Worm (Caenorhabditis elegans) whole organism, L3 larva: ENCODE measurements around the gene str-252.
A peak's percentile ranks its signal among the peaks of the same experiment; 100 is the strongest.

Experiments
- R02D3.7 ChIP-seq: fragments of 150-350 bp; optimal IDR thresholded peaks from 2 replicates; lab custom pipeline; 2014; ENCODE audit warnings: missing biosample characterization, missing genetic modification characterization
- ZK546.5 ChIP-seq: sonication (generic microtip); optimal IDR thresholded peaks from 2 replicates; lab custom pipeline; 2017; ENCODE audit warnings: missing biosample characterization, missing genetic modification characterization
- aly-2 ChIP-seq: fragments of 150-350 bp; optimal IDR thresholded peaks from 2 replicates; lab custom pipeline; 2014; ENCODE audit warnings: missing biosample characterization, missing genetic modification characterization
- ama-1 ChIP-seq: fragments of 150-350 bp; optimal IDR thresholded peaks from 2 replicates; lab custom pipeline; 2018
- ceh-16 ChIP-seq: sonication (generic microtip); optimal IDR thresholded peaks from 2 replicates; lab custom pipeline; 2017; ENCODE audit warnings: missing biosample characterization, missing genetic modification characterization
- ceh-28 ChIP-seq: fragments of 150-350 bp; optimal IDR thresholded peaks from 2 replicates; lab custom pipeline; 2014; ENCODE audit warnings: missing biosample characterization, missing genetic modification reagents, missing genetic modification characterization
- ceh-82 ChIP-seq: fragments of 150-350 bp; optimal IDR thresholded peaks from 2 replicates; lab custom pipeline; 2014; ENCODE audit warnings: missing biosample characterization, missing genetic modification characterization
- ceh-9 ChIP-seq: sonication (generic microtip); optimal IDR thresholded peaks from 2 replicates; lab custom pipeline; 2018; ENCODE audit warnings: missing biosample characterization, missing genetic modification characterization
- egl-27 ChIP-seq: sonication (generic microtip); optimal IDR thresholded peaks from 4 replicates; lab custom pipeline; 2017; ENCODE audit warnings: missing biosample characterization, missing genetic modification reagents, missing genetic modification characterization
- egl-5 ChIP-seq: fragments of 150-350 bp; optimal IDR thresholded peaks from 2 replicates; lab custom pipeline; 2017; ENCODE audit warnings: missing biosample characterization, missing genetic modification reagents, missing genetic modification characterization, inconsistent platforms
- elt-1 ChIP-seq: fragments of 150-350 bp; optimal IDR thresholded peaks from 2 replicates; lab custom pipeline; 2014; ENCODE audit warnings: missing biosample characterization, missing genetic modification characterization
- elt-2 ChIP-seq: sonication (generic microtip); optimal IDR thresholded peaks from 2 replicates; lab custom pipeline; 2016; ENCODE audit warnings: missing genetic modification reagents, mild to moderate bottlenecking, missing genetic modification characterization, missing compliant biosample characterization
- elt-3 ChIP-seq, 3 experiments: fragments of 150-350 bp in 1 of 3; sonication (generic microtip) in 2 of 3; optimal IDR thresholded peaks; 2 replicates in 2 of 3; 4 replicates in 1 of 3; lab custom pipeline; 2014 to 2017; ENCODE audit warnings: missing biosample characterization in 3 of 3, missing genetic modification characterization in 3 of 3
- eor-1 ChIP-seq, 2 experiments: fragments of 150-350 bp; optimal IDR thresholded peaks; 2 replicates each; lab custom pipeline; 2014 to 2018; ENCODE audit warnings: missing biosample characterization in 2 of 2, missing genetic modification characterization in 2 of 2
- fkh-10 ChIP-seq: sonication (generic microtip); optimal IDR thresholded peaks from 2 replicates; lab custom pipeline; 2017; ENCODE audit warnings: missing biosample characterization, missing genetic modification reagents, missing genetic modification characterization
- hmg-11 ChIP-seq: sonication (generic microtip); optimal IDR thresholded peaks from 2 replicates; lab custom pipeline; 2016; ENCODE audit warnings: missing genetic modification characterization, missing compliant biosample characterization
- jun-1 ChIP-seq: fragments of 150-350 bp; optimal IDR thresholded peaks from 2 replicates; lab custom pipeline; 2014; ENCODE audit warnings: missing biosample characterization, missing genetic modification reagents, missing genetic modification characterization
- lin-15B ChIP-seq: fragments of 150-350 bp; optimal IDR thresholded peaks from 2 replicates; lab custom pipeline; 2014; ENCODE audit warnings: missing biosample characterization, missing genetic modification characterization
- lin-39 ChIP-seq: fragments of 150-350 bp; optimal IDR thresholded peaks from 2 replicates; lab custom pipeline; 2018; ENCODE audit warnings: missing biosample characterization, missing genetic modification reagents, missing genetic modification characterization
- mdl-1 ChIP-seq: fragments of 150-350 bp; optimal IDR thresholded peaks from 2 replicates; lab custom pipeline; 2014; ENCODE audit warnings: missing biosample characterization, missing genetic modification characterization
- mml-1 ChIP-seq: fragments of 150-350 bp; sonication (generic microtip); optimal IDR thresholded peaks from 3 replicates; lab custom pipeline; 2014; ENCODE audit warnings: missing biosample characterization, missing genetic modification characterization
- nhr-11 ChIP-seq: fragments of 150-350 bp; optimal IDR thresholded peaks from 2 replicates; lab custom pipeline; 2014; ENCODE audit warnings: missing biosample characterization, missing genetic modification characterization
- nhr-23 ChIP-seq: fragments of 150-350 bp; optimal IDR thresholded peaks from 2 replicates; lab custom pipeline; 2014; ENCODE audit warnings: missing biosample characterization, missing genetic modification reagents, missing genetic modification characterization
- nhr-25 ChIP-seq: sonication (generic microtip); optimal IDR thresholded peaks from 2 replicates; lab custom pipeline; 2017; ENCODE audit warnings: missing biosample characterization, missing genetic modification characterization
- nhr-28 ChIP-seq: fragments of 150-350 bp; optimal IDR thresholded peaks from 2 replicates; lab custom pipeline; 2014; ENCODE audit warnings: missing biosample characterization, missing genetic modification characterization
- nhr-43 ChIP-seq: sonication (generic microtip); optimal IDR thresholded peaks from 2 replicates; lab custom pipeline; 2016; ENCODE audit warnings: mild to moderate bottlenecking, missing genetic modification characterization, missing compliant biosample characterization; ENCODE audit not compliant: poor library complexity, severe bottlenecking
- nhr-67 ChIP-seq: fragments of 150-350 bp; optimal IDR thresholded peaks from 2 replicates; lab custom pipeline; 2014; ENCODE audit warnings: missing biosample characterization, missing genetic modification characterization
- nhr-76 ChIP-seq: fragments of 150-350 bp; sonication (generic microtip); optimal IDR thresholded peaks from 5 replicates; lab custom pipeline; 2014; ENCODE audit warnings: missing biosample characterization, missing genetic modification characterization
- nhr-77 ChIP-seq: fragments of 150-350 bp; optimal IDR thresholded peaks from 2 replicates; lab custom pipeline; 2014; ENCODE audit warnings: missing biosample characterization, missing genetic modification characterization
- pha-4 ChIP-seq: fragments of 150-350 bp; optimal IDR thresholded peaks from 2 replicates; lab custom pipeline; 2014; ENCODE audit warnings: missing biosample characterization, missing genetic modification reagents, missing genetic modification characterization
- sea-2 ChIP-seq: fragments of 150-350 bp; sonication (generic microtip); optimal IDR thresholded peaks from 4 replicates; lab custom pipeline; 2014; ENCODE audit warnings: missing biosample characterization, missing genetic modification reagents, missing genetic modification characterization
- tbx-2 ChIP-seq: sonication (generic microtip); optimal IDR thresholded peaks from 2 replicates; lab custom pipeline; 2016; ENCODE audit warnings: mild to moderate bottlenecking, missing genetic modification characterization, missing compliant biosample characterization
- unc-39 ChIP-seq: sonication (generic microtip); optimal IDR thresholded peaks from 4 replicates; lab custom pipeline; 2017; ENCODE audit warnings: missing biosample characterization, missing genetic modification characterization
- unc-62 ChIP-seq: fragments of 150-350 bp; sonication (generic microtip); optimal IDR thresholded peaks from 4 replicates; lab custom pipeline; 2014; ENCODE audit warnings: missing biosample characterization, missing genetic modification reagents, missing genetic modification characterization
- zag-1 ChIP-seq: fragments of 150-350 bp; optimal IDR thresholded peaks from 2 replicates; lab custom pipeline; 2014; ENCODE audit warnings: missing biosample characterization, missing genetic modification characterization
- ztf-11 ChIP-seq: fragments of 150-350 bp; optimal IDR thresholded peaks from 2 replicates; lab custom pipeline; 2014; ENCODE audit warnings: missing biosample characterization, missing genetic modification characterization
- ztf-4 ChIP-seq: fragments of 150-350 bp; optimal IDR thresholded peaks from 2 replicates; lab custom pipeline; 2014; ENCODE audit warnings: missing biosample characterization, missing genetic modification characterization

str-252 gene

ce11 chrV:13929503-13929902 is 13.2 kb downstream of the str-252 start, which contains the start of gene srxa-13:
Gene srxa-13, plus strand, starts transcription at chrV:13929803.
- TF ChIP-seq nhr-76 (tag; lab: Kevin White, UChicago) (no peak), ceh-28 (no peak), ceh-82 (tag; lab: Kevin White, UChicago) (no peak), nhr-67 (tag; lab: Kevin White, UChicago) (no peak), lin-39 (tag; lab: Kevin White, UChicago) (no peak), pha-4 (tag; lab: Kevin White, UChicago) (no peak), nhr-28 (tag; lab: Kevin White, UChicago) (no peak), elt-1 (tag; lab: Kevin White, UChicago) (no peak), R02D3.7 (tag; lab: Kevin White, UChicago) (no peak), eor-1 (tag; optimal IDR thresholded peaks at IDR 0.05; lab: Kevin White, UChicago) (no peak), elt-3 (tag; optimal IDR thresholded peaks at IDR 0.05; lab: Kevin White, UChicago) (no peak), ztf-4 (tag; lab: Kevin White, UChicago) (no peak)
- TF ChIP-seq, all 47 proteins: peak for 0

- no peak for TF ChIP-seq ztf-11 (tag; lab: Kevin White, UChicago)
- no peak for TF ChIP-seq fkh-10 (GFP tag; lab: Kevin White, UChicago)
- TF ChIP-seq eor-1 (tag; optimal IDR thresholded peaks at IDR 0.05; lab: Kevin White, UChicago): no peak
- no peak for TF ChIP-seq nhr-25 (tag; lab: Kevin White, UChicago)
- no peak for TF ChIP-seq elt-2
- TF ChIP-seq tbx-2: no peak
- no peak for TF ChIP-seq ztf-4 (tag; lab: Kevin White, UChicago)
- TF ChIP-seq sea-2 (GFP tag; lab: Kevin White, UChicago): no peak
Observed at ce11 chrV:13931225-13931624, 14.9 kb downstream of the str-252 start, which contains the start of gene C06B3.16. Gene C06B3.16, plus strand, starts transcription at chrV:13931525.

ce11 chrV:13931952-13932351 is 15.7 kb downstream of the str-252 start:
- TF ChIP-seq ZK546.5 (no peak), ztf-4 (tag; lab: Kevin White, UChicago) (no peak), ceh-82 (tag; lab: Kevin White, UChicago) (no peak), pha-4 (tag; lab: Kevin White, UChicago) (no peak), ama-1 (no peak), elt-1 (tag; lab: Kevin White, UChicago) (no peak), egl-5 (tag; lab: Kevin White, UChicago) (no peak), nhr-11 (tag; lab: Kevin White, UChicago) (no peak), egl-27 (tag; lab: Kevin White, UChicago) (no peak), unc-39 (tag; lab: Kevin White, UChicago) (no peak)

DNA sequence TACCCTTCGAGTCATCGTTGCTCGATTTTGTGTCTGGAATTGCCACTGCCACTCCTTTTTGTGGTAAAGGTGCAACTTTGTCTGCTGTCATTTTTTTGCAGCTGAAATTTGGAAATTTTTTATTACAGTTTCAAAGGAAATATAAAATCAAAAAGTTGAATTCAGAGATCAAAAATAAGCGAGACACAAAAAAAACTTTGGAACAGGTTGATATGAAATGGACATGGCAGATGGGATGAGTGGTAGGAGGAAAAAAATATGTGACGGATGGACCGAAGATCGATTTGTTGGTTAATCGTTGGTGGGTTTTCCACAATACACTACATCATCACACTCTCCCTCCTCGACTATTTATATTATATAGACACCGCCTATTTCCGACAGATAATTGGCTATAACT is 18.2 kb downstream of the str-252 start, which contains the start of gene R10D12.1:
R10D12.1 (minus strand) TSS at position 101 of the 400 bp plus-strand sequence.
- TF ChIP-seq lin-15B (tag; lab: Kevin White, UChicago) (no peak), nhr-25 (tag; lab: Kevin White, UChicago) (no peak), elt-3 (tag; optimal IDR thresholded peaks at IDR 0.05; lab: Kevin White, UChicago) (no peak), tbx-2 (no peak), eor-1 (tag; optimal IDR thresholded peaks at IDR 0.05; lab: Kevin White, UChicago) (no peak), nhr-77 (tag; lab: Kevin White, UChicago) (no peak), ZK546.5 (no peak)

- TF ChIP-seq elt-2 (no peak), nhr-11 (tag; lab: Kevin White, UChicago) (no peak), elt-3 (tag; optimal IDR thresholded peaks at IDR 0.05; lab: Kevin White, UChicago) (peak in 1 of 3 experiments; percentile 42), unc-62 (no peak), aly-2 (no peak), jun-1 (no peak)
Observed at ce11 chrV:13935423-13935822, 19.1 kb downstream of the str-252 start.

DNA sequence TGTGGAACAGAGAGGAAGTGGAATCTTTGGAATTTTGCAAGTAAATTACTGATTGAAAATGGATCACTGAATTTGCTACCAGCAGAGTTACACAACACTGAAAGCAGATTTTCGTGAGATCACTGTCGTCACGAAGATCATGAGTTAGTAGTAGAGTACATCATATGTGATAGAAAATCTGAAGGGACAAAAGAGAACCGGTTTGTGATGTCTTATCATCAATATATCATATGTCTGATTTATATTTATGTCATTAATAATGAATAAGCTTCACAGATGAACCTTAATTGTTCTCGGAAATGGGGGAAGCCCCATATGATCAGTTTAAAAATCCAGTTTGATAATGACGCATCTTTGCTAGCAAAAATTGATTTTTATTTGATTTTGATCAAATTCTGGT is 19.8 kb downstream of the str-252 start:
- TF ChIP-seq nhr-77 (tag; lab: Kevin White, UChicago) (no peak), tbx-2 (no peak), nhr-67 (tag; lab: Kevin White, UChicago) (no peak), nhr-76 (tag; lab: Kevin White, UChicago) (no peak), pha-4 (tag; lab: Kevin White, UChicago) (no peak), hmg-11 (no peak), ceh-16 (tag; lab: Kevin White, UChicago) (no peak), eor-1 (tag; optimal IDR thresholded peaks at IDR 0.05; lab: Kevin White, UChicago) (no peak), ztf-11 (tag; lab: Kevin White, UChicago) (no peak), unc-39 (tag; lab: Kevin White, UChicago) (no peak), elt-3 (tag; optimal IDR thresholded peaks at IDR 0.05; lab: Kevin White, UChicago) (peak in 1 of 3 experiments; percentile 27), zag-1 (tag; lab: Kevin White, UChicago) (no peak), nhr-28 (tag; lab: Kevin White, UChicago) (no peak), elt-2 (no peak), fkh-10 (GFP tag; lab: Kevin White, UChicago) (no peak), ztf-4 (tag; lab: Kevin White, UChicago) (no peak), mdl-1 (no peak), mml-1 (tag; lab: Kevin White, UChicago) (no peak), nhr-43 (tag; lab: Kevin White, UChicago) (peak; percentile 49), ceh-9 (tag; lab: Kevin White, UChicago) (no peak), ZK546.5 (no peak), nhr-25 (tag; lab: Kevin White, UChicago) (peak; percentile 16), elt-1 (tag; lab: Kevin White, UChicago) (no peak), nhr-11 (tag; lab: Kevin White, UChicago) (no peak), nhr-23 (peak; percentile 29)
- TF ChIP-seq, all 47 proteins: peak for 4
